Worm (Caenorhabditis elegans) whole organism, L4 larva: Measurements from ENCODE around the gene cpg-19.
A peak's percentile ranks its signal among the peaks of the same experiment; 100 is the strongest.

Experiments used
- F26F4.8 ChIP-seq: fragments of 200-800 bp; sonication (Bioruptor generic); conservative IDR thresholded peaks from 2 replicates; pipeline ENCODE4 v1.3.6; 2022; ENCODE audit warnings: missing genetic modification characterization, missing compliant biosample characterization
- aly-2 ChIP-seq: sonication (generic microtip); optimal IDR thresholded peaks from 2 replicates; lab custom pipeline; 2018; ENCODE audit warnings: missing biosample characterization, missing genetic modification characterization
- ceh-82 ChIP-seq: sonication (generic microtip); optimal IDR thresholded peaks from 2 replicates; lab custom pipeline; 2017; ENCODE audit warnings: missing biosample characterization, missing genetic modification characterization
- dmd-9 ChIP-seq: fragments of 200-800 bp; sonication (Bioruptor generic); IDR thresholded peaks from 2 replicates; pipeline ENCODE4 v1.3.6; 2022; ENCODE audit warnings: missing genetic modification reagents, missing genetic modification characterization, missing compliant biosample characterization
- dpl-1 ChIP-seq: fragments of 150-350 bp; optimal IDR thresholded peaks from 2 replicates; lab custom pipeline; 2014; ENCODE audit warnings: missing biosample characterization, missing genetic modification reagents, missing genetic modification characterization
- egl-27 ChIP-seq: sonication (generic microtip); optimal IDR thresholded peaks from 3 replicates; lab custom pipeline; 2017; ENCODE audit warnings: missing biosample characterization, missing genetic modification reagents, missing genetic modification characterization
- nhr-111 ChIP-seq: fragments of 200-800 bp; sonication (Bioruptor generic); optimal IDR thresholded peaks from 2 replicates; lab custom pipeline; 2018; ENCODE audit warnings: mild to moderate bottlenecking, missing genetic modification characterization, missing compliant biosample characterization
- nhr-237 ChIP-seq: sonication (generic microtip); optimal IDR thresholded peaks from 2 replicates; lab custom pipeline; 2017; ENCODE audit warnings: missing biosample characterization, missing genetic modification characterization
- nhr-77 ChIP-seq: fragments of 150-350 bp; optimal IDR thresholded peaks from 2 replicates; lab custom pipeline; 2014; ENCODE audit warnings: missing biosample characterization, missing genetic modification characterization
- pqm-1 ChIP-seq: sonication (generic microtip); optimal IDR thresholded peaks from 2 replicates; lab custom pipeline; 2017; ENCODE audit warnings: missing biosample characterization, missing genetic modification characterization
- tra-1 ChIP-seq: fragments of 200-800 bp; sonication (Bioruptor generic); IDR thresholded peaks from 2 replicates; pipeline ENCODE4 v1.3.6; 2022; ENCODE audit warnings: missing genetic modification reagents, missing genetic modification characterization, missing compliant biosample characterization

DNA sequence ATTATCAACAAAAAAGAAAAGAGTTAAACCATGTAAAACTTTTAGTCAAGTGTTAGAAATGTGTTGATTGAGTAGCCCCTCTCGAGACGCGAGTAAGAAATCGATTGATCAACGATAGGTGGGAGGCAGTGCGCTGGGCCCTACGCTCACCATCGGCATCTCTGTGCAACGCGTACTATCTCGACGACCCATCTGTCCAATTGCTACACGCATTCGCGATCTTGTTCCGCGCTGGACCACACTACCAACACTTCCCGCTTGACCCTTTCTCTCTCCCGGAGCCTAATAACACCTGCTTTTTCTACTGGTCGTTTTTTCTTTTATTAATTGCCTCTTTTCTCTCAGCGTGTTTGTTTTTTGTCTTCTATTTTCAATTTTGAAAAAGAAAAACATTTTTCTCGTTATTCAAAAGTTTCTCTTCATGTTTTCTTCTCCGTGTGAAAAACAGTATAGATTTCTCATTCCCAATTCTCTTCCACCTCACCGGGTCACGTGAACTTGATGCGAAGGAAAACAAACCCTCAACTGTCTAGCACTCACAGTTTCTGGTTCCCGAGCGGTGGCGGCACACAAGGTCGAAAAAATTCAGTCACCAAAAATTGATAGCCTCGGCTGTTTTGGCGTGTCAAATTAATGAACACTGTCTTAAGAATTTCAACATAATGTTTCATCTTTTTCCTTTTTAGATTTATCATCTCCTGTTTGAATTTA is 10.1 kb upstream of the cpg-19 start:
- TF ChIP-seq tra-1 (GFP tag; lab: Robert Waterston, UW) (0 out of 2 replicates have a peak, but pooled peaks have one; percentile 14), aly-2 (tag; lab: Kevin White, UChicago) (no peak), nhr-77 (tag; lab: Kevin White, UChicago) (no peak), nhr-111 (GFP tag; lab: Kevin White, UChicago) (no peak), egl-27 (tag; lab: Kevin White, UChicago) (no peak), F26F4.8 (GFP tag; lab: Robert Waterston, UW) (no peak), pqm-1 (no peak), dpl-1 (GFP tag; lab: Kevin White, UChicago) (no peak), ceh-82 (tag; lab: Kevin White, UChicago) (no peak), dmd-9 (GFP tag; lab: Robert Waterston, UW) (no peak), nhr-237 (tag; lab: Kevin White, UChicago) (no peak)
